Fruit fly (Drosophila melanogaster): Measurements from ENCODE around the gene Prosbeta2R1.

The Prosbeta2R1 gene

DNA sequence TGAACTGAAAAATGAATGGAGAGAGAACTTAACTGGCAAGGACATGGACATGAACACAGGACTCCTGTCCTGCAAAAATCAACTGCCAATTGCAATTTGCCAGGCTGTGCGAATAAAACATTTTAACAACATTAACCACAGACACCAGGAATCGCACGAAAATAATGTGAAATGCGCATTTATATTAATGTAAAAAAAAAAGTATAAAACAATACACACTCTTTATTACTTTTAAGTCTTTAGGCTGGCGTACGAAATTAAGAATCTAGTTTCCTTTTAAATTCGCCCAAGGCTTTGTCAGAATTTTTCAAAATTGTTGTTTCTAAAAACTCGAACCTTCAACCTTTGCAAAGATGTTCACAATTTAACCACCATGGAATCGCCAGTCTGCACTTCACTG, 36.2 kb downstream of the Prosbeta2R1 start, which contains the start of gene CG12729:
CG12729 (plus strand) TSS at position 301 of the 400 bp plus-strand sequence.
- no peak for TF ChIP-seq Eip93F (GFP tag; optimal IDR thresholded peaks at IDR 0.05)
- no peak for TF ChIP-seq CG16779 (tag; optimal IDR thresholded peaks at IDR 0.05)
- TF ChIP-seq Hr38 (GFP tag; optimal IDR thresholded peaks at IDR 0.05) = no peak
- TF ChIP-seq Sox102F (GFP tag; optimal IDR thresholded peaks at IDR 0.05) = no peak
- TF ChIP-seq dsx (GFP tag; optimal IDR thresholded peaks at IDR 0.05; ENCODE audit: poor library complexity, severe bottlenecking) = no peak
- no peak for TF ChIP-seq CG32006 (GFP tag; optimal IDR thresholded peaks at IDR 0.05)
- no peak for TF ChIP-seq svp (GFP tag)
- TF ChIP-seq Sox14 (GFP tag; optimal IDR thresholded peaks at IDR 0.05) = no peak

DNA sequence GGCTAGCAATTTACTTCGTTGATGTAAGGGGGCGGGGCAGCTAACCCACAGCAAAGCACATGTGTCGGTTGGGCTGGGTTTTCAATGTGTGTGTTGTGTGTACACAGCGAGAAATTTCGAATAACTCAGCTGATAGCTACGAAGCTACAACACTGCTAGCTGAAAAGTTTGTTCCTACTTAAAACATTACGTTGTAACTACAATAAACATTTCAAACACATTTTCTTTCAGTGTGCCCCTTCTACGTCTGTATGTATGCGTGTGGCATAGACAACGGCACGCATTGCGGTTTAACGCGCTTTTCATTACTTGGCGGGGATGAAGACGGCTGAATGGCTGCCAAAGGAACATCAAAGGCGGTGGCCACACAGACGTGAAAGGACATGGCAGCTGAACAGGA, 38.8 kb downstream of the Prosbeta2R1 start:
- TF ChIP-seq vri (GFP tag; optimal IDR thresholded peaks at IDR 0.05) (no peak), OdsH (GFP tag; optimal IDR thresholded peaks at IDR 0.05) (no peak), CG10669 (GFP tag; optimal IDR thresholded peaks at IDR 0.05) (no peak), Hr4 (GFP tag; optimal IDR thresholded peaks at IDR 0.05) (no peak), Met (GFP tag; optimal IDR thresholded peaks at IDR 0.05) (no peak), CG10631 (GFP tag; optimal IDR thresholded peaks at IDR 0.05) (no peak), CG11762 (GFP tag; optimal IDR thresholded peaks at IDR 0.05; ENCODE audit: insufficient read depth) (no peak), fd59A (GFP tag; optimal IDR thresholded peaks at IDR 0.05) (no peak), Eip78C (GFP tag) (peak; percentile 9), Lpt (GFP tag; optimal IDR thresholded peaks at IDR 0.05) (no peak), eg (GFP tag; IDR thresholded peaks at IDR 0.05) (0 out of 3 replicates have a peak, but pooled peaks have one; percentile 12)

DNA sequence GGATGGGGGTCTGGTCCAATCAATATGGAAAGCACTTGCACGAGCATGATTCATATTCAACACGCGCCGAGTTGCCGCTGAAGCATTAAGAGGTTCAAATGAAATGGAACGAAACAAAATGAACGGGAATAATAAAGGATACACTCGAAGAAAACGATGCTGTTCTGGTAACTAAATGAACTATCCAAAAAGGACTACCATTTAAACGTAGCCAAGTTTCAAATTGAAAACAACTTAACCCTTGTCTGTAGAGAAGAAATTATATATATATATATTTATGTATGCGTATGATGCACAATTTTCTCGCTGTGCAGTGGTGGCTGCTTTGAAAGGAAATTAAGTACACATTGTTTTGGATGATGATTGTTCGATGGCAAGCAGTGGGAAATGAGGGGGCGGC, 43.9 kb downstream of the Prosbeta2R1 start:
- TF ChIP-seq Lpt (GFP tag; optimal IDR thresholded peaks at IDR 0.05) (no peak), CG4318 (GFP tag; optimal IDR thresholded peaks at IDR 0.05) (no peak), Gug (GFP tag; IDR thresholded peaks at IDR 0.05) (no peak), CG6163 (GFP tag; IDR thresholded peaks at IDR 0.05) (no peak), CG15336 (GFP tag; IDR thresholded peaks at IDR 0.05) (no peak), achi (GFP tag; optimal IDR thresholded peaks at IDR 0.05) (no peak), Blimp-1 (GFP tag; optimal IDR thresholded peaks at IDR 0.05) (no peak), lz (GFP tag; optimal IDR thresholded peaks at IDR 0.05) (no peak), CG11902 (GFP tag; optimal IDR thresholded peaks at IDR 0.05) (no peak), fkh (GFP tag; optimal IDR thresholded peaks at IDR 0.05) (no peak), CG6276 (GFP tag; optimal IDR thresholded peaks at IDR 0.05) (no peak), pdm3 (GFP tag; optimal IDR thresholded peaks at IDR 0.05) (no peak), Sox14 (GFP tag; optimal IDR thresholded peaks at IDR 0.05) (no peak), Eip93F (GFP tag; optimal IDR thresholded peaks at IDR 0.05) (no peak)

DNA sequence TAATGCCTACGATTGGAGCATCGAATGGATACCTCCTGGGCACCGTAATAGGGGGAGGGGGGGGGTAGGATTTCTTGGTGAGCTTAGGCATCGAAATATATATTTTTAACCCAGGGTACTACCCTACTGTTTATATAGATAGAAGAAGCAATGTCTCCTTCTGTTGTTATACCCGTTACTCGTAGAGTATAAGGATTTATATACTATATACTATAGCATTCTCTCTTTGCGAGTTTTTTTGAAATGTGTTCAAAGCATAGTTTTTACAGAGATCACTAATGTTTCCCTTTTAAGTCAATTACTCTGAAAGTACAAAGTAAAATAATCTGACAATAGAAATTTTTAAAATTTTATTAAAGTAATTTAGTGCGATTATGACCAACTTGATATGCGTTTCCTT, 44.7 kb downstream of the Prosbeta2R1 start, which contains the start of gene CG43136:
CG43136 (plus strand) TSS at position 301 of the 400 bp plus-strand sequence.
- no peak for TF ChIP-seq CG1621 (tag; optimal IDR thresholded peaks at IDR 0.05)
- TF ChIP-seq CG16779 (tag; optimal IDR thresholded peaks at IDR 0.05) = no peak
- no peak for TF ChIP-seq Gug (GFP tag; IDR thresholded peaks at IDR 0.05)
- TF ChIP-seq CG11762 (GFP tag; optimal IDR thresholded peaks at IDR 0.05; ENCODE audit: insufficient read depth) = no peak
- no peak for TF ChIP-seq CG34406 (GFP tag; optimal IDR thresholded peaks at IDR 0.05)
- no peak for TF ChIP-seq acj6 (GFP tag; optimal IDR thresholded peaks at IDR 0.05)
- no peak for TF ChIP-seq lz (GFP tag; optimal IDR thresholded peaks at IDR 0.05)
- TF ChIP-seq fkh (GFP tag; optimal IDR thresholded peaks at IDR 0.05) = no peak
- no peak for TF ChIP-seq CG11294 (GFP tag; IDR thresholded peaks at IDR 0.05)
- TF ChIP-seq CG32006 (GFP tag; optimal IDR thresholded peaks at IDR 0.05) = no peak
- no peak for TF ChIP-seq salr (GFP tag; optimal IDR thresholded peaks at IDR 0.05)
- TF ChIP-seq Blimp-1 (GFP tag; optimal IDR thresholded peaks at IDR 0.05) = no peak
- TF ChIP-seq CG6808 (GFP tag; optimal IDR thresholded peaks at IDR 0.05) = no peak
- no peak for TF ChIP-seq Hr39 (GFP tag; optimal IDR thresholded peaks at IDR 0.05)
- no peak for TF ChIP-seq Sox15 (GFP tag; optimal IDR thresholded peaks at IDR 0.05)
- TF ChIP-seq CG9139 (GFP tag; optimal IDR thresholded peaks at IDR 0.05) = no peak
- no peak for TF ChIP-seq ss (GFP tag; optimal IDR thresholded peaks at IDR 0.05)
- TF ChIP-seq CG6792 (GFP tag; optimal IDR thresholded peaks at IDR 0.05) = no peak
